Fruit fly (Drosophila melanogaster) whole organism, embryonic: ENCODE results near the gene Hs6st.

Experiments used
- Abd-B ChIP-seq: fragments of 200-800 bp; sonication (Bioruptor generic); optimal IDR thresholded peaks from 2 replicates; lab custom pipeline; 2018; ENCODE audit warnings: missing biosample characterization, mild to moderate bottlenecking, missing genetic modification characterization, moderate library complexity
- Adf1 ChIP-seq: fragments of 200-800 bp; sonication (Bioruptor generic); IDR thresholded peaks from 2 replicates; pipeline ENCODE4 v1.3.6; 2022; ENCODE audit warnings: missing biosample characterization, missing genetic modification characterization
- Atf-2 ChIP-seq: fragments of 200-800 bp; sonication (Bioruptor generic); optimal IDR thresholded peaks from 2 replicates; lab custom pipeline; 2016; ENCODE audit warnings: missing biosample characterization, missing genetic modification characterization
- CG10147 ChIP-seq: fragments of 200-800 bp; sonication (Bioruptor generic); optimal IDR thresholded peaks from 2 replicates; lab custom pipeline; 2019; ENCODE audit warnings: missing biosample characterization, mild to moderate bottlenecking, missing genetic modification characterization, moderate library complexity
- CG10462 ChIP-seq: fragments of 200-800 bp; sonication (Bioruptor generic); optimal IDR thresholded peaks from 2 replicates; lab custom pipeline; 2016; ENCODE audit warnings: missing biosample characterization, missing genetic modification characterization
- CG11247 ChIP-seq: fragments of 200-800 bp; sonication (Bioruptor generic); IDR thresholded peaks from 2 replicates; pipeline ENCODE4 v1.3.6; 2022; ENCODE audit warnings: missing biosample characterization, missing genetic modification characterization
- CG13123 ChIP-seq: fragments of 200-800 bp; sonication (Bioruptor generic); optimal IDR thresholded peaks from 2 replicates; lab custom pipeline; 2016; ENCODE audit warnings: missing biosample characterization, missing genetic modification characterization
- CG14710 ChIP-seq: fragments of 200-800 bp; sonication (Bioruptor generic); optimal IDR thresholded peaks from 3 replicates; lab custom pipeline; 2019; ENCODE audit warnings: missing biosample characterization, mild to moderate bottlenecking, missing genetic modification characterization, moderate library complexity
- CG2199 ChIP-seq: fragments of 200-800 bp; sonication (Bioruptor generic); IDR thresholded peaks from 3 replicates; pipeline ENCODE4 v1.3.6; 2022; ENCODE audit warnings: missing biosample characterization, missing genetic modification characterization
- CG2889 ChIP-seq: fragments of 200-800 bp; sonication (Bioruptor generic); IDR thresholded peaks from 3 replicates; pipeline ENCODE4 v1.3.6; 2022; ENCODE audit warnings: missing biosample characterization, missing genetic modification characterization
- CG31224 ChIP-seq: fragments of 200-800 bp; sonication (Bioruptor generic); IDR thresholded peaks from 2 replicates; pipeline ENCODE4 v1.3.6; 2022; ENCODE audit warnings: missing biosample characterization, missing genetic modification characterization
- CG34376 ChIP-seq: fragments of 200-800 bp; sonication (Bioruptor generic); optimal IDR thresholded peaks from 2 replicates; lab custom pipeline; 2018; ENCODE audit warnings: missing biosample characterization, mild to moderate bottlenecking, missing genetic modification characterization
- CG34422 ChIP-seq: fragments of 200-800 bp; sonication (Bioruptor generic); IDR thresholded peaks from 3 replicates; pipeline ENCODE4 v1.3.6; 2022; ENCODE audit warnings: missing biosample characterization, missing genetic modification characterization
- CG3726 ChIP-seq: fragments of 200-800 bp; sonication (Bioruptor generic); IDR thresholded peaks from 3 replicates; pipeline ENCODE4, ENCODE4 v1.3.6; 2022; ENCODE audit warnings: missing biosample characterization, missing genetic modification characterization
- CG3847 ChIP-seq: fragments of 200-800 bp; sonication (Bioruptor generic); IDR thresholded peaks from 2 replicates; pipeline ENCODE4 v1.3.6; 2022; ENCODE audit warnings: missing biosample characterization, missing genetic modification characterization
- CG5180 ChIP-seq: fragments of 200-800 bp; sonication (Bioruptor generic); optimal IDR thresholded peaks from 3 replicates; lab custom pipeline; 2017; ENCODE audit warnings: missing biosample characterization, missing genetic modification characterization, mild to moderate bottlenecking, moderate library complexity, missing genetic modification reagents
- CG7745 ChIP-seq: fragments of 200-800 bp; sonication (Bioruptor generic); optimal IDR thresholded peaks from 2 replicates; lab custom pipeline; 2018; ENCODE audit warnings: missing biosample characterization, mild to moderate bottlenecking, missing genetic modification characterization, moderate library complexity
- CG7963 ChIP-seq: fragments of 200-800 bp; sonication (Bioruptor generic); IDR thresholded peaks from 3 replicates; pipeline ENCODE4 v1.3.6; 2022; ENCODE audit warnings: missing biosample characterization, missing genetic modification characterization; ENCODE audit not compliant: partially characterized antibody
- CG8388 ChIP-seq: fragments of 200-800 bp; sonication (Bioruptor generic); optimal IDR thresholded peaks from 2 replicates; lab custom pipeline; 2019; ENCODE audit warnings: missing biosample characterization, mild to moderate bottlenecking, missing genetic modification characterization, moderate library complexity
- CrebB ChIP-seq: fragments of 200-800 bp; sonication (Bioruptor generic); optimal IDR thresholded peaks from 3 replicates; lab custom pipeline; 2018; ENCODE audit warnings: missing biosample characterization, mild to moderate bottlenecking, missing genetic modification characterization
- Drgx ChIP-seq: fragments of 200-800 bp; sonication (Bioruptor generic); IDR thresholded peaks from 2 replicates; pipeline ENCODE4 v1.3.6; 2022; ENCODE audit warnings: missing biosample characterization, missing genetic modification characterization
- Ets65A ChIP-seq: fragments of 200-800 bp; sonication (Bioruptor generic); peaks from one replicate; lab custom pipeline; 2016; ENCODE audit warnings: missing biosample characterization, missing genetic modification characterization
- Ets97D ChIP-seq: fragments of 200-800 bp; sonication (Bioruptor generic); optimal IDR thresholded peaks from 3 replicates; lab custom pipeline; 2016; ENCODE audit warnings: missing biosample characterization, missing genetic modification characterization
- H15 ChIP-seq: fragments of 200-800 bp; sonication (Bioruptor generic); IDR thresholded peaks from 3 replicates; pipeline ENCODE4 v1.3.6; 2022; ENCODE audit warnings: missing biosample characterization, missing genetic modification characterization
- H2.0 ChIP-seq: fragments of 200-800 bp; sonication (Bioruptor generic); IDR thresholded peaks from 2 replicates; pipeline ENCODE4 v1.3.6; 2022; ENCODE audit warnings: missing biosample characterization, missing genetic modification characterization
- HLH3B ChIP-seq: fragments of 200-800 bp; sonication (Bioruptor generic); IDR thresholded peaks from 2 replicates; pipeline ENCODE4 v1.3.6; 2022; ENCODE audit warnings: missing biosample characterization, missing genetic modification characterization
- Ptx1 ChIP-seq: fragments of 200-800 bp; sonication (Bioruptor generic); IDR thresholded peaks from 2 replicates; pipeline ENCODE4 v1.3.6; 2022; ENCODE audit warnings: missing biosample characterization, missing genetic modification characterization
- Sox100B ChIP-seq: fragments of 200-800 bp; sonication (Bioruptor generic); optimal IDR thresholded peaks from 3 replicates; lab custom pipeline; 2018; ENCODE audit warnings: missing biosample characterization, mild to moderate bottlenecking, missing genetic modification characterization
- Taf1 ChIP-seq: fragments of 200-800 bp; sonication (Bioruptor generic); IDR thresholded peaks from 2 replicates; pipeline ENCODE4 v1.3.6; 2022; ENCODE audit warnings: missing biosample characterization, missing genetic modification characterization
- ase ChIP-seq: fragments of 200-800 bp; sonication (Bioruptor generic); IDR thresholded peaks from 3 replicates; pipeline ENCODE4 v1.3.6; 2022; ENCODE audit warnings: missing biosample characterization, missing genetic modification characterization
- chif ChIP-seq, 2 experiments: fragments of 200-800 bp; sonication (Bioruptor generic); optimal IDR thresholded peaks; 3 replicates each; lab custom pipeline; 2016; ENCODE audit warnings: missing biosample characterization in 2 of 2, missing genetic modification characterization in 2 of 2
- chn ChIP-seq: fragments of 200-800 bp; sonication (Bioruptor generic); optimal IDR thresholded peaks from 2 replicates; lab custom pipeline; 2016; ENCODE audit warnings: missing biosample characterization, missing genetic modification characterization
- ci ChIP-seq: fragments of 200-800 bp; sonication (Bioruptor generic); IDR thresholded peaks from 3 replicates; pipeline ENCODE4 v1.3.6; 2022; ENCODE audit warnings: missing biosample characterization, missing genetic modification characterization
- danr ChIP-seq: fragments of 200-800 bp; sonication (Bioruptor generic); IDR thresholded peaks from 2 replicates; pipeline ENCODE4 v1.3.6; 2022; ENCODE audit warnings: missing biosample characterization, missing genetic modification characterization
- gce ChIP-seq: fragments of 200-800 bp; sonication (Bioruptor generic); IDR thresholded peaks from 3 replicates; pipeline ENCODE4 v1.3.6; 2022; ENCODE audit warnings: missing biosample characterization, missing genetic modification characterization
- grn ChIP-seq: fragments of 200-800 bp; sonication (Bioruptor generic); optimal IDR thresholded peaks from 3 replicates; lab custom pipeline; 2017; ENCODE audit warnings: missing biosample characterization, missing genetic modification characterization
- gt ChIP-seq: fragments of 200-800 bp; sonication (Bioruptor generic); IDR thresholded peaks from 2 replicates; pipeline ENCODE4 v1.3.6; 2022; ENCODE audit warnings: missing biosample characterization, missing genetic modification characterization
- kni ChIP-seq: fragments of 200-800 bp; sonication (Bioruptor generic); optimal IDR thresholded peaks from 3 replicates; lab custom pipeline; 2017; ENCODE audit warnings: mild to moderate bottlenecking, missing biosample characterization, missing genetic modification reagents, missing genetic modification characterization
- lmd ChIP-seq: fragments of 200-800 bp; sonication (Bioruptor generic); IDR thresholded peaks from 2 replicates; pipeline ENCODE4 v1.3.6; 2022; ENCODE audit warnings: missing biosample characterization, missing genetic modification characterization
- nerfin-1 ChIP-seq: fragments of 200-800 bp; sonication (Bioruptor generic); optimal IDR thresholded peaks from 3 replicates; lab custom pipeline; 2019; ENCODE audit warnings: missing biosample characterization, mild to moderate bottlenecking, missing genetic modification characterization, moderate library complexity
- org-1 ChIP-seq: fragments of 200-800 bp; sonication (Bioruptor generic); optimal IDR thresholded peaks from 2 replicates; lab custom pipeline; 2017; ENCODE audit warnings: missing biosample characterization, missing genetic modification characterization
- pfk ChIP-seq: fragments of 200-800 bp; sonication (Bioruptor generic); optimal IDR thresholded peaks from 2 replicates; lab custom pipeline; 2018; ENCODE audit warnings: missing biosample characterization, mild to moderate bottlenecking, missing genetic modification characterization, moderate library complexity
- pros ChIP-seq: fragments of 200-800 bp; sonication (Bioruptor generic); optimal IDR thresholded peaks from 3 replicates; lab custom pipeline; 2019; ENCODE audit warnings: missing biosample characterization, mild to moderate bottlenecking, missing genetic modification characterization, moderate library complexity
- pzg ChIP-seq: fragments of 200-800 bp; sonication (Bioruptor generic); optimal IDR thresholded peaks from 3 replicates; lab custom pipeline; 2018; ENCODE audit warnings: missing biosample characterization, mild to moderate bottlenecking, missing genetic modification characterization, moderate library complexity
- sens ChIP-seq: fragments of 200-800 bp; sonication (Bioruptor generic); peaks from one replicate; lab custom pipeline; 2016; ENCODE audit warnings: missing biosample characterization, missing genetic modification characterization
- sisA ChIP-seq: fragments of 200-800 bp; sonication (Bioruptor generic); IDR thresholded peaks from 2 replicates; pipeline ENCODE4 v1.3.6; 2022; ENCODE audit warnings: missing biosample characterization, missing genetic modification characterization
- slou ChIP-seq: fragments of 200-800 bp; sonication (Bioruptor generic); optimal IDR thresholded peaks from 3 replicates; lab custom pipeline; 2016; ENCODE audit warnings: missing biosample characterization, missing genetic modification characterization
- sob ChIP-seq: fragments of 200-800 bp; sonication (Bioruptor generic); IDR thresholded peaks from 2 replicates; pipeline ENCODE4 v1.3.6; 2022; ENCODE audit warnings: missing biosample characterization, missing genetic modification characterization
- sqz ChIP-seq: fragments of 200-800 bp; sonication (Bioruptor generic); optimal IDR thresholded peaks from 3 replicates; lab custom pipeline; 2018; ENCODE audit warnings: missing biosample characterization, mild to moderate bottlenecking, missing genetic modification characterization
- tll ChIP-seq, 2 experiments: fragments of 200-800 bp in 1 of 2; fragments of >200 bp in 1 of 2; sonication (Bioruptor generic) in 1 of 2; optimal IDR thresholded peaks; 2 replicates each; lab custom pipeline; 2017 to 2019; ENCODE audit warnings: missing biosample characterization in 2 of 2, missing genetic modification characterization in 2 of 2, mild to moderate bottlenecking in 1 of 2, moderate library complexity in 1 of 2
- yki ChIP-seq: fragments of >200 bp; optimal IDR thresholded peaks from 3 replicates; lab custom pipeline; 2018

Gene Hs6st

dm6 chr3R:20031043-20031763, 22.9 kb upstream of the Hs6st start, which contains the start of gene trem (continued):
- no peak for TF ChIP-seq CG7963 (GFP tag; lab: Robert Waterston, UW)
- TF ChIP-seq CG2889, result no peak
- no peak for TF ChIP-seq kni (GFP tag; lab: Kevin White, UChicago)
- TF ChIP-seq HLH3B (GFP tag; lab: Robert Waterston, UW), result no peak; the same call in 1 of the 2 replicates
- no peak for TF ChIP-seq CG5180 (GFP tag; lab: Kevin White, UChicago)
- TF ChIP-seq Sox100B (GFP tag; lab: Kevin White, UChicago), result no peak
- peak; percentile 65 for TF ChIP-seq CG10462
- no peak for TF ChIP-seq CrebB
- peak; percentile 50 for TF ChIP-seq H2.0 (GFP tag; lab: Robert Waterston, UW)
- peak; percentile 61 for TF ChIP-seq CG3847 (GFP tag; lab: Robert Waterston, UW)
- no peak for TF ChIP-seq grn (GFP tag; lab: Kevin White, UChicago)
- no peak for TF ChIP-seq gt (GFP tag; lab: Robert Waterston, UW)
- TF ChIP-seq danr (GFP tag; lab: Robert Waterston, UW), result peak; percentile 37; the same call in 1 of the 2 replicates
- TF ChIP-seq Adf1, result no peak
- TF ChIP-seq Ets65A (GFP tag; lab: Kevin White, UChicago), result peak; percentile 96
- TF ChIP-seq sob (GFP tag; lab: Robert Waterston, UW), result peak; percentile 46; the same call in 1 of the 2 replicates
- TF ChIP-seq CG10147 (GFP tag; lab: Kevin White, UChicago), result peak; percentile 51
- no peak for TF ChIP-seq gce (GFP tag; lab: Robert Waterston, UW)
- peak in 1 of 2 experiments; percentile 0 for TF ChIP-seq tll (GFP tag; optimal IDR thresholded peaks at IDR 0.05; lab: Kevin White, UChicago)
- TF ChIP-seq org-1 (GFP tag; lab: Kevin White, UChicago), result peak; percentile 30
- TF ChIP-seq CG11247 (GFP tag; lab: Robert Waterston, UW), result peak; percentile 61
- peak; percentile 38 for TF ChIP-seq yki (lab: Kevin White, UChicago)
- peak; percentile 48 to 50 for TF ChIP-seq chif (GFP tag; optimal IDR thresholded peaks at IDR 0.05; lab: Kevin White, UChicago)
- peak; percentile 62 for TF ChIP-seq nerfin-1 (tag; lab: Kevin White, UChicago)
- TF ChIP-seq sisA, result peak; percentile 78
- no peak for TF ChIP-seq CG31224 (GFP tag; lab: Robert Waterston, UW)
- TF ChIP-seq Atf-2 (GFP tag; lab: Kevin White, UChicago), result no peak
- no peak for TF ChIP-seq pros (GFP tag; lab: Kevin White, UChicago)
- peak; percentile 82 for TF ChIP-seq sens (GFP tag; lab: Kevin White, UChicago)
- peak; percentile 80 for TF ChIP-seq Ptx1 (GFP tag; lab: Robert Waterston, UW)
- peak; percentile 71 for TF ChIP-seq lmd
- peak; percentile 83 for TF ChIP-seq CG14710
- TF ChIP-seq pfk (GFP tag; lab: Kevin White, UChicago), result no peak
- TF ChIP-seq slou, result peak; percentile 60
- no peak for TF ChIP-seq CG34376 (GFP tag; lab: Kevin White, UChicago)
- no peak for TF ChIP-seq CG7745 (tag; lab: Kevin White, UChicago)
- TF ChIP-seq Taf1, result no peak
- peak; percentile 43; the same call in 2 of the 3 replicates for TF ChIP-seq ase (GFP tag; lab: Robert Waterston, UW)
- TF ChIP-seq CG34422 (GFP tag; lab: Robert Waterston, UW), result peak; percentile 51; the same call in 2 of the 3 replicates
- TF ChIP-seq CG2199 (GFP tag; lab: Robert Waterston, UW), result no peak
- TF ChIP-seq chn (GFP tag; lab: Kevin White, UChicago), result peak; percentile 54
- peak; percentile 57; the same call in 1 of the 3 replicates for TF ChIP-seq CG3726
- TF ChIP-seq H15, result peak; percentile 33; the same call in 1 of the 3 replicates
- TF ChIP-seq CG8388 (GFP tag; lab: Kevin White, UChicago), result peak; percentile 66
- TF ChIP-seq ci (GFP tag; lab: Robert Waterston, UW), result peak; percentile 20; the same call in 1 of the 3 replicates
- peak; percentile 3 for TF ChIP-seq Ets97D (GFP tag; lab: Kevin White, UChicago)
- peak; percentile 37 for TF ChIP-seq CG13123 (GFP tag; lab: Kevin White, UChicago)
- TF ChIP-seq Drgx (GFP tag; lab: Robert Waterston, UW), result peak; percentile 36; the same call in 1 of the 2 replicates
- peak; percentile 24 for TF ChIP-seq pzg
- TF ChIP-seq sqz, result no peak
- TF ChIP-seq Abd-B (GFP tag; lab: Kevin White, UChicago), result peak; percentile 82
